Worm (Caenorhabditis elegans) whole organism, L4/young adult: ENCODE data around the gene T05C7.9.
"Not testable (repeated sequence)": the region's sequence is repeated elsewhere in the genome, so short reads cannot be mapped to it uniquely, and the experiment has no call there.

ENCODE experiments used
- W03F9.2 ChIP-seq: fragments of 150-350 bp; optimal IDR thresholded peaks from 2 replicates; lab custom pipeline; 2014; ENCODE audit warnings: missing biosample characterization, missing genetic modification characterization
- dao-5 ChIP-seq: sonication (generic microtip); optimal IDR thresholded peaks from 2 replicates; lab custom pipeline; 2016; ENCODE audit warnings: missing genotype, missing genetic modification characterization, moderate library complexity, missing compliant biosample characterization
- him-1 ChIP-seq: sonication (generic microtip); optimal IDR thresholded peaks from 2 replicates; lab custom pipeline; 2016; ENCODE audit warnings: missing genotype, missing genetic modification reagents, missing genetic modification characterization, missing compliant biosample characterization

DNA sequence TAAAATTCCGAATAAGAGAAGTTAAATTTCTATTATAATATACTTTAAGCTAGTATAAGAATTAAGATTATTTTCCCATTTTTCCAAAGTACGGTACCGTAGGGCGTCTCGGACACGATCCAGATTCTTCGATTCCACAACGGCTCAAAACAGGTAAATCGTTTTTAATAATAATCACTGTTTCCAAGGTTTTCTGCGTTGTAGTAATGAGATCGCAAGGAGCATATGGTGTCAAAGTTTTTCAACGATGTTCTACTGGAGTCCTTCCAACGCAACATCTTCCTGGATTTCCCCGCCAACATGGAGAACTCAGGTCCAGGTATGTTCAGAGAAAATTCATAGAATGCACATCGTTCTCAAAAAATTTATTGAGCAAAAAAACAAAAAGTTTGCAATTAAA lies 17.6 kb upstream of the T05C7.9 start, which contains the start of gene T05C7.7:
- not testable (repeated sequence) for TF ChIP-seq W03F9.2 (tag; lab: Kevin White, UChicago); dao-5 (tag; lab: Kevin White, UChicago); him-1
